Worm (Caenorhabditis elegans): Measurements from ENCODE around the gene ceh-1.

Gene ceh-1

DNA sequence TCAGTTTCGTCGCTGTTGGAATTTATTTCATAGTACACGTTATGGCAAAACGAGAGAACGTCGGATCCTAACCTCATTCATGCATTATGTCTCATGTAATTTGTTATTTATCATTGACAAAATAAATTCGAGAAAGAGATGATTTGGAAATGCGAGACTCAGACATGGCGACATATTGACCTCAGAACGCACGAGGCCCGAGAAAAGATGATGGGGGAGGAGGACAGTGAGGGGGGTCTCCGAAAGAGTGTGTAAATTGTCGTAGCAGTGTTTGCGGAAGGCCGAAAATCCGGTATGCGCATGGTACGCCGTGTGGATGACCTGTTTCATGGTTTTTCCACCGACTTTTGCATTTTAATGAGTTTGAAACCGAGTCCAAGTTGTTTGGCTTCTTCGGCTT is 18.3 kb downstream of the ceh-1 start (continued):
- TF ChIP-seq syd-9 (tag; optimal IDR thresholded peaks at IDR 0.05), result no peak
- TF ChIP-seq sox-2 (GFP tag; IDR thresholded peaks at IDR 0.05), result no peak
- TF ChIP-seq sox-4 (tag; optimal IDR thresholded peaks at IDR 0.05), result no peak
- no peak for TF ChIP-seq ceh-30 (tag; optimal IDR thresholded peaks at IDR 0.05)
- TF ChIP-seq ceh-14 (tag; optimal IDR thresholded peaks at IDR 0.05), result no peak
- no peak for TF ChIP-seq ceh-9 (tag; optimal IDR thresholded peaks at IDR 0.05)
- peak; percentile 40 for TF ChIP-seq tbx-2 (tag; optimal IDR thresholded peaks at IDR 0.05)
- TF ChIP-seq ztf-16 (tag; optimal IDR thresholded peaks at IDR 0.05), result no peak
- TF ChIP-seq Y22D7AL.16 (tag; optimal IDR thresholded peaks at IDR 0.05), result no peak
- peak; percentile 68 for TF ChIP-seq unc-55 (GFP tag; optimal IDR thresholded peaks at IDR 0.05)
- TF ChIP-seq ceh-19 (GFP tag; optimal IDR thresholded peaks at IDR 0.05), result no peak

DNA sequence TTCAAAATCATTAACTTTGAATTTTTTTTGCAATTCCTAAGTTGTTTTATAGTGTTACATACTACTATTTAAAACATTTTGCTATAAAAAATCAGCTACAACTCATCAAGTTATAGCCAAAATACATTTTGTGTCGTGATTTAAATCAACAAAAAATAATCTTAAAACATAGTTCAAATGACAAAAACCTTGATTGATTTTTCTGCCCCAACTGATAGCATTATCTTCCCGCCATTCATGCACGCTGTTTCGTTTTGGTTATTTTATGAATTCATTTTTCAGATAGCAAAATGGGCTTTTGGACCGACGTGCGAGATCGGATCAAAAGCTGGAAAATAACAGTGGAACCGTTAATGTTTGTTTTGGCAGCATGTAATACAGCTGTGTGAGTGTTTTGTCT is 21.9 kb downstream of the ceh-1 start, which contains the start of gene slcr-46.1:
slcr-46.1 (plus strand) TSS at position 274 of the 400 bp plus-strand sequence.
- no peak for TF ChIP-seq hlh-8 (tag; optimal IDR thresholded peaks at IDR 0.05)
- no peak for TF ChIP-seq fax-1 (tag; optimal IDR thresholded peaks at IDR 0.05)
- no peak for TF ChIP-seq ahr-1 (tag; optimal IDR thresholded peaks at IDR 0.05)
- no peak for TF ChIP-seq unc-3 (GFP tag; conservative IDR thresholded peaks at IDR 0.05)
- no peak for TF ChIP-seq unc-3 (tag; optimal IDR thresholded peaks at IDR 0.05)
- TF ChIP-seq ceh-24 (tag; optimal IDR thresholded peaks at IDR 0.05), result no peak
- TF ChIP-seq hlh-30 (tag; optimal IDR thresholded peaks at IDR 0.05; ENCODE audit: insufficient read depth), result no peak
- TF ChIP-seq ceh-34 (tag; optimal IDR thresholded peaks at IDR 0.05), result no peak
- TF ChIP-seq odd-2 (tag; optimal IDR thresholded peaks at IDR 0.05), result no peak
- no peak for TF ChIP-seq sox-2 (GFP tag; IDR thresholded peaks at IDR 0.05)
- no peak for TF ChIP-seq C38D4.7 (GFP tag; optimal IDR thresholded peaks at IDR 0.05)
- no peak for TF ChIP-seq eyg-1 (tag; optimal IDR thresholded peaks at IDR 0.05)
- no peak for TF ChIP-seq nhr-232 (tag; optimal IDR thresholded peaks at IDR 0.05)
- TF ChIP-seq C08G9.2 (tag; optimal IDR thresholded peaks at IDR 0.05), result no peak
- no peak for TF ChIP-seq pax-1 (tag; optimal IDR thresholded peaks at IDR 0.05)
- no peak for TF ChIP-seq ceh-22 (tag; optimal IDR thresholded peaks at IDR 0.05)

ce11 chrX:4628817-4629575 is 25.0 kb downstream of the ceh-1 start:
- TF ChIP-seq unc-42 (tag; optimal IDR thresholded peaks at IDR 0.05), result peak; percentile 85
- TF ChIP-seq unc-55 (GFP tag; optimal IDR thresholded peaks at IDR 0.05), result peak; percentile 18
- TF ChIP-seq hlh-8 (tag; optimal IDR thresholded peaks at IDR 0.05), result peak; percentile 3
- no peak for TF ChIP-seq ceh-45 (GFP tag; IDR thresholded peaks at IDR 0.05)
- no peak for TF ChIP-seq zip-5 (tag; optimal IDR thresholded peaks at IDR 0.05)
- no peak for TF ChIP-seq pax-1 (tag; optimal IDR thresholded peaks at IDR 0.05)

- TF ChIP-seq npax-4 (tag; optimal IDR thresholded peaks at IDR 0.05), result no peak
- TF ChIP-seq ceh-24 (tag; optimal IDR thresholded peaks at IDR 0.05), result no peak
- TF ChIP-seq ama-1 (optimal IDR thresholded peaks at IDR 0.05), result no peak
- TF ChIP-seq sox-2 (GFP tag; IDR thresholded peaks at IDR 0.05), result no peak
- no peak for TF ChIP-seq ztf-16 (tag; optimal IDR thresholded peaks at IDR 0.05)
- TF ChIP-seq ets-4 (tag; optimal IDR thresholded peaks at IDR 0.05), result no peak
- TF ChIP-seq dve-1 (tag; optimal IDR thresholded peaks at IDR 0.05), result no peak
- no peak for TF ChIP-seq ceh-19 (GFP tag; optimal IDR thresholded peaks at IDR 0.05)
- no peak for TF ChIP-seq Y22D7AL.16 (tag; optimal IDR thresholded peaks at IDR 0.05)
- TF ChIP-seq dmd-4 (tag; optimal IDR thresholded peaks at IDR 0.05; ENCODE audit: borderline replicate concordance), result no peak
- TF ChIP-seq K02D7.2 (tag; optimal IDR thresholded peaks at IDR 0.05), result no peak
- no peak for TF ChIP-seq nhr-232 (tag; optimal IDR thresholded peaks at IDR 0.05)
- TF ChIP-seq lim-6 (tag; optimal IDR thresholded peaks at IDR 0.05), result no peak
- TF ChIP-seq ttx-3 (tag; optimal IDR thresholded peaks at IDR 0.05), result no peak
- TF ChIP-seq hlh-8 (tag; optimal IDR thresholded peaks at IDR 0.05), result no peak
- TF ChIP-seq C08G9.2 (tag; optimal IDR thresholded peaks at IDR 0.05), result no peak
Measured at ce11 chrX:4628350-4628749, 25.6 kb downstream of the ceh-1 start.

All from whole organism, late embryonic.